Fruit fly (Drosophila melanogaster) S2 (cell line): Measurements from ENCODE around the gene CG13043.

Source experiments
- CG8478 ChIP-seq: fragments of >200 bp; optimal IDR thresholded peaks from 2 replicates; lab custom pipeline; 2018
- CTCF ChIP-seq, 2 experiments: fragments of >200 bp; optimal IDR thresholded peaks; 2 replicates each; lab custom pipeline; 2018

The CG13043 gene

dm6 chr3L:16329495-16329894 lies 23.8 kb upstream of the CG13043 start, which contains the start of gene CG33061:
Gene CG33061, plus strand, starts transcription at chr3L:16329795.
- no peak for TF ChIP-seq CTCF (optimal IDR thresholded peaks at IDR 0.05; lab: Kevin White, UChicago)

DNA sequence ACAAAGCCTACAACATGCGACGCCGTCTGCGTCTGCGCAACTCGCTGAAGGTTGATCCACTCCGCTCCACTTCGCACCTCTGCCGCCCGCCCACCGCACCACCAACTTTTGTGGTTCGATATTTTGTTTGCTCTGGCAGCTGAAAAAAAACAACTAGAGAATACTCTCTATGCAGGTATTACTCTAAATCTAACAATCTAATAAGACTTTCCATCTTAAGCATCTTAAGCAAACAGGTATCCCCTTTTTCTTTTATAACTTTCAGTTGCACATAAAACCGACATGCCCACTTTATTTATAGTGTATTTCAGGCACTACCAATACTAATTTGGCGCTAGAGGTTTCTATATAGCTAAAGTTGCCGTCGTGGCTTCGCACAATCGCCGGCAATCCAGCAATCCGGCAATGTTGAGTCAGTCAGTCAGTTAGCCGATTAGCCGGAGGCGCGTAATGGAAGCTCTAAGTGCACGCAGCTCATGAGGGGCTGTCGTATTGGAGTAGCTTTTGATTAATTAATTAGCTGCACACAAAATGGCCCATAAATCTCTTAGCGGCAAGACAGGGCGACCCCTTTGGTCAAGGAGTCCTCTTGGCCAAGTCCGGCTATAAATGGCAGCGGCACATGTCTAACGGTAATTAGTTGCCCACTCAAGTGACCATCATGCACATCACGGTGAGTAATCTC lies 22.7 kb upstream of the CG13043 start, which contains the start of gene CG13058:
Gene CG13058 (plus strand): TSS at position 635 of the 685 bp plus-strand sequence.
- no peak for TF ChIP-seq CTCF (optimal IDR thresholded peaks at IDR 0.05; lab: Kevin White, UChicago)
- TF ChIP-seq CG8478 (lab: Kevin White, UChicago), result no peak

dm6 chr3L:16327776-16328175 lies 22.1 kb upstream of the CG13043 start, which contains the start of gene CG13038:
Gene CG13038, minus strand, starts transcription at chr3L:16327893.
- TF ChIP-seq CTCF (optimal IDR thresholded peaks at IDR 0.05; lab: Kevin White, UChicago) (no peak), CG8478 (lab: Kevin White, UChicago) (no peak)

dm6 chr3L:16326657-16327056 lies 21.0 kb upstream of the CG13043 start, which contains the start of the genes CG13040 and CG13039:
Gene CG13040, minus strand, starts transcription at chr3L:16326757.
Gene CG13039, minus strand, starts transcription at chr3L:16326762.
- TF ChIP-seq CTCF (optimal IDR thresholded peaks at IDR 0.05; lab: Kevin White, UChicago) (no peak), CG8478 (lab: Kevin White, UChicago) (no peak)

dm6 chr3L:16323372-16323771 lies 17.7 kb upstream of the CG13043 start, which contains the start of gene CG13059:
Gene CG13059, plus strand, starts transcription at chr3L:16323672.
- TF ChIP-seq CTCF (optimal IDR thresholded peaks at IDR 0.05; lab: Kevin White, UChicago) (no peak), CG8478 (lab: Kevin White, UChicago) (no peak)

DNA sequence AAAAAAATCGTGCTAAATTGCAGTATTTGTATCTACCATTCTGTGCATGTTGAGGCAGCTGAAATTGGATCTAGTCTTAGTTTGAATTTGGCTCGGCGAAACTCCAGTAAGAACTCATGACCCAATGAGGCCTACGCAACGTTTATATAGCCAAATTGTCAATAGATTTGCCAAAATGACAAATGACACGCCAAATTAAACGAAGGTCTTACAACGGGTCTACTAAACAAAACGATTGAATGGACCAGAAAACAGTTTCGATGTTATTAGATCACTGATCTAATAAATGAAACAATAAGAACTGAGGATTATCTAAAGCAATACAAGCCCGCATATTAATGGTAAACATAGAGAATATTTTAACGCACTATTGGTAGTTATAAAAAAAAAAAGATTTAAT lies 15.5 kb upstream of the CG13043 start, which contains the start of gene CG42718:
Gene CG42718 (minus strand): TSS at position 101 of the 400 bp plus-strand sequence.
- TF ChIP-seq CG8478 (lab: Kevin White, UChicago) (no peak), CTCF (optimal IDR thresholded peaks at IDR 0.05; lab: Kevin White, UChicago) (no peak)

DNA sequence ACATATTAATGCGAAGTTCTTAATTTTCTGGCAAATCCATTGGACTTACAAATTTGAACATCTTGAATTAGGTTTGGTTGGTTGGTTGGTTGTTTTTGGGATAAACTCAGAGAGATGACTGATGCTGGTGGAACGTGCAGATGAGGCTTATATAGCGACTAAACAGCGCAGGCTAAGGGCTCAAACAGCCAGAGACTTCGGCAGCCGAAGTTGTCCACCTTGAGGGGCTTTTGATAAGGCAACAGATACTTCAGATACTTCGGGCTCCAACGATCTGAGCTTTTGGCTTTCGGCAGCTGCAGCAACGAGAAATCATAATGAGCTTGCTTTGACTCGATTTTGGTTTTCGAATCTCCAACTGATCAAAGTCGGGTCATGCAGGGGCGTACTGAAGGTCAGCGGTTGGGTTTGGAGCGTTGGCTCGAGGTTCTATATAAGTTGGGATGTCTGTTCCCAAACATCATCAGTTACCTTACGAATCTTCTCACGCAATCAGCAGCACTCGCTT lies 13.8 kb upstream of the CG13043 start, which contains the start of the genes CG13041 and CG13060:
Gene CG13041 (minus strand): TSS at position 128 of the 508 bp plus-strand sequence.
Gene CG13060 (plus strand): TSS at position 458 of the 508 bp plus-strand sequence.
- TF ChIP-seq CTCF (optimal IDR thresholded peaks at IDR 0.05; lab: Kevin White, UChicago) (no peak), CG8478 (lab: Kevin White, UChicago) (no peak)

dm6 chr3L:16317724-16318123 lies 12.1 kb upstream of the CG13043 start, which contains the start of gene Nplp3:
Gene Nplp3, plus strand, starts transcription at chr3L:16318024.
- no peak for TF ChIP-seq CTCF (optimal IDR thresholded peaks at IDR 0.05; lab: Kevin White, UChicago)
- TF ChIP-seq CG8478 (lab: Kevin White, UChicago), result no peak

DNA sequence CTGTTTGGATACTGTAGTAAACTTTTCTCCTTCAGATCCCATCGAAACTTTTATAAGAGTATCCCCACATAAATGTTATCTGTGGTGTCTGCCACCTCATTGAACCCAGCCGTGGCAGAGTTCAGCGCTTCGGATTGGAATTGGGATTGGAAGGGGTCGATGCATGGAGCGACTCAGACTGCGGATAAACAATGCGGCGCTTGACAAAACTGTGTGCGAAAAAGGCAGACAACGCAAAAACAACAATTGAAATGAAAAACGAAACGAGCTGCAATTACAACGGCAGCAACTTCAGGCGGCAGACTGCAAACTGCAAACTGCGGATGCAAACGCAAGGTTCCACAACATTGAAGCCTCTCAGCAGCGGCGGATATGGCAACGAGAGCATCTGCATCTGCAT lies 8.3 kb upstream of the CG13043 start, which contains the start of gene CG13062:
Gene CG13062 (plus strand): TSS at position 301 of the 400 bp plus-strand sequence.
- TF ChIP-seq CTCF (optimal IDR thresholded peaks at IDR 0.05; lab: Kevin White, UChicago) (no peak), CG8478 (lab: Kevin White, UChicago) (no peak)

dm6 chr3L:16309972-16310371 lies 4.3 kb upstream of the CG13043 start:
- TF ChIP-seq CG8478 (lab: Kevin White, UChicago) (no peak), CTCF (optimal IDR thresholded peaks at IDR 0.05; lab: Kevin White, UChicago) (no peak)

DNA sequence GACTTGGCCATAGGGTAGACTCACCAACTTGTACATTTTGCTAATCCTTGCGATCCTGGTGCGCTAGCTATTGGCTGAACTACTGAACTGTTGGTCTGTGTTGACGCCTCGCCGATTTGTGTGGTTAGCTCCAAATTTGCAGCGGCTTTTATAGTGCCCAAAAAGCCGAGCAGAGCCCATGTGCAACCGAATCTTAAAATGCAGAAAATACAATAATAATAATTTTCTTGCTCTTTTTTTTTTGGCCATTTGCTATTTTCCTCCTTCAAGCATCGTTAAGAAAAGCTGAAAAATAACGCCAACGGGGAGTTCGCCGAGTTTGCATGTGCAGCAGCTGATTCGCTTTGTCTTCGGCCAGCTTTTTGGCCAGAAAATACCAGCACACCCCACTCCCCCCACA lies 2.7 kb upstream of the CG13043 start, which contains the start of gene CG13042:
Gene CG13042 (minus strand): TSS at position 101 of the 400 bp plus-strand sequence.
- TF ChIP-seq CG8478 (lab: Kevin White, UChicago) (no peak), CTCF (optimal IDR thresholded peaks at IDR 0.05; lab: Kevin White, UChicago) (no peak)

DNA sequence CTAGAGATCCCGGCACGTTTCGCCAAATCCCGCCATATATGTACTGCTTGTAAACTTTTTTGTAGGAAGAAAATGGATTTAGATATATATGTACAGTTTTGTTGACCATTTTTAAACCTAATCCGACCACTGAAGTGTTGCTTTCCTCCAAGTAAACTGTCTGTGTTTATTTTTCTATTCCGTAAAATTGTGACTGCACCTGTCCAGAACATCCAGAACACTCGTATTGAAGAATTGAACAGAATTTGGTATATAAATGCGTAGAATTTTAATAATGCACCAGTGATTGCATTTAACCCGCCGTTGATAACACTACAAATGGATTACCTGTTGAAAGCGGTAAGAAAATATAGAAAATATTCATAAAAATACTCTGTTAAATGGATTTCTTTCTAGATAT lies 1.7 kb downstream of the CG13043 start, which contains the start of gene CG43249:
Gene CG43249 (plus strand): TSS at position 301 of the 400 bp plus-strand sequence.
- TF ChIP-seq CG8478 (lab: Kevin White, UChicago) (no peak), CTCF (optimal IDR thresholded peaks at IDR 0.05; lab: Kevin White, UChicago) (no peak)

DNA sequence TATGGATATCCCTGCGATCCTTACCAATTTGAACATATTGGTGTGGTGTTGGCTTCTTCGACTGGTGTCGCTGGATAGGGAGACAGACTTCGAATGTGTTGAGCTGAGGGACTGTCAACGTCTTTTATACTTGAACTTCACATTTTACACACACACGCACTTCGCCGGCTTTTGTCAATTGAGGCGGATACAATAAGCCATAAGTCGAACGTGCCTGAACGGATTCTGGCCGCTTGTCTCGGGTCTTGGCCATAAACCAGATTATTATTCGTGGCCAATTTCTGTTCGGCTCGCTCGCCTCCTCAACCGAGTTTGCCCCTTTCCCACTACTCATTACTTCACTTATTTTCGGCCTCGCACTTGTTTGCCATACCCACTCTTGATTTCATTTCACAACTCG lies 2.6 kb downstream of the CG13043 start, which contains the start of gene CG13044:
Gene CG13044 (minus strand): TSS at position 101 of the 400 bp plus-strand sequence.
- TF ChIP-seq CTCF (optimal IDR thresholded peaks at IDR 0.05; lab: Kevin White, UChicago) (no peak), CG8478 (lab: Kevin White, UChicago) (no peak)

- TF ChIP-seq CG8478 (lab: Kevin White, UChicago) (no peak), CTCF (optimal IDR thresholded peaks at IDR 0.05; lab: Kevin White, UChicago) (no peak)
Measured at dm6 chr3L:16301153-16301552, 4.5 kb downstream of the CG13043 start, which contains the start of gene CG4982. Gene CG4982, plus strand, starts transcription at chr3L:16301453.

DNA sequence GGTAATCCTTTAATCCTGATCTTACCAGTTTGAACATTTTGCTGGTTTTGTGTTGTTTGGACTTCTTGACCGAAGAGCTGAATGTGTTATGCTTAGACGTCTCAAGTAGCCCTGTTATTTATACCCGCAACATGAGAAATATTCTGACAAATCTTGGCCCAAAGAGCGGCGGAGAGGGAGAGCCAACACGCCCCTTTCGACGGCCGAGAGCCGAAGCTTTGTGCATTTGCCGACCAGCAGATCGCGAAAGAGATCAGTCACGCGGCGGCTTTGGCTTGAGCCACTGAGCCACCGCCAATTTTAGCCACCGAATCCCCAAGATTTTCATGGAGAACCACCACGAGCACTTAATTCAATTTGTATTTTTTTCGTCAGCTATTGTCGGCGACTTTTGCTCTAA lies 10.2 kb downstream of the CG13043 start, which contains the start of gene CG4962:
Gene CG4962 (minus strand): TSS at position 101 of the 400 bp plus-strand sequence.
- no peak for TF ChIP-seq CG8478 (lab: Kevin White, UChicago)
- TF ChIP-seq CTCF (optimal IDR thresholded peaks at IDR 0.05; lab: Kevin White, UChicago), result no peak
